Worm (Caenorhabditis elegans) whole organism, late embryonic: ENCODE data around the gene shc-2.

Experiments
- C38D4.7 ChIP-seq: fragments of 200-800 bp; sonication (Bioruptor generic); optimal IDR thresholded peaks from 2 replicates; lab custom pipeline; 2018; ENCODE audit warnings: mild to moderate bottlenecking, missing genetic modification characterization, moderate library complexity, missing compliant biosample characterization
- F13H6.1 ChIP-seq: sonication (generic microtip); optimal IDR thresholded peaks from 2 replicates; lab custom pipeline; 2016; ENCODE audit warnings: missing genetic modification characterization, missing compliant biosample characterization
- K09A11.1 ChIP-seq: sonication (generic microtip); optimal IDR thresholded peaks from 2 replicates; lab custom pipeline; 2017; ENCODE audit warnings: antibody characterized with exemption, mild to moderate bottlenecking, missing genetic modification characterization, missing compliant biosample characterization; ENCODE audit not compliant: insufficient read depth
- T23F11.4 ChIP-seq: fragments of 200-800 bp; sonication (Bioruptor generic); optimal IDR thresholded peaks from 2 replicates; lab custom pipeline; 2018; ENCODE audit warnings: mild to moderate bottlenecking, missing genetic modification characterization, missing compliant biosample characterization
- ama-1 ChIP-seq: fragments of 150-350 bp; optimal IDR thresholded peaks from 2 replicates; lab custom pipeline; 2014
- ceh-18 ChIP-seq: sonication (generic microtip); optimal IDR thresholded peaks from 2 replicates; lab custom pipeline; 2016; ENCODE audit warnings: missing genetic modification characterization, missing compliant biosample characterization
- ceh-19 ChIP-seq: fragments of 200-800 bp; sonication (Bioruptor generic); optimal IDR thresholded peaks from 2 replicates; lab custom pipeline; 2018; ENCODE audit warnings: mild to moderate bottlenecking, missing genetic modification characterization, missing compliant biosample characterization
- ceh-22 ChIP-seq: sonication (generic microtip); optimal IDR thresholded peaks from 2 replicates; lab custom pipeline; 2017; ENCODE audit warnings: missing biosample characterization, missing genetic modification characterization
- ceh-30 ChIP-seq: fragments of 150-350 bp; optimal IDR thresholded peaks from 2 replicates; lab custom pipeline; 2014; ENCODE audit warnings: missing biosample characterization, missing genetic modification characterization
- ceh-34 ChIP-seq: sonication (generic microtip); optimal IDR thresholded peaks from 2 replicates; lab custom pipeline; 2016; ENCODE audit warnings: mild to moderate bottlenecking, missing genetic modification characterization, missing compliant biosample characterization
- ceh-6 ChIP-seq: fragments of 200-800 bp; sonication (Bioruptor generic); optimal IDR thresholded peaks from 2 replicates; lab custom pipeline; 2018; ENCODE audit warnings: mild to moderate bottlenecking, missing genetic modification characterization, missing compliant biosample characterization
- che-1 ChIP-seq: sonication (generic microtip); optimal IDR thresholded peaks from 2 replicates; lab custom pipeline; 2016; ENCODE audit warnings: mild to moderate bottlenecking, missing genetic modification characterization, missing compliant biosample characterization
- elt-2 ChIP-seq: sonication (generic microtip); optimal IDR thresholded peaks from 2 replicates; lab custom pipeline; 2016; ENCODE audit warnings: missing genetic modification reagents, missing genetic modification characterization, missing compliant biosample characterization
- fkh-10 ChIP-seq: fragments of 150-350 bp; optimal IDR thresholded peaks from 2 replicates; lab custom pipeline; 2014; ENCODE audit warnings: missing biosample characterization, missing genetic modification reagents, missing genetic modification characterization
- fkh-6 ChIP-seq: sonication (generic microtip); optimal IDR thresholded peaks from 2 replicates; lab custom pipeline; 2016; ENCODE audit warnings: missing genetic modification characterization, missing compliant biosample characterization
- gmeb-2 ChIP-seq: sonication (generic microtip); optimal IDR thresholded peaks from 2 replicates; lab custom pipeline; 2016; ENCODE audit warnings: missing genetic modification characterization, inconsistent platforms, missing compliant biosample characterization
- hlh-30 ChIP-seq: sonication (generic microtip); optimal IDR thresholded peaks from 2 replicates; lab custom pipeline; 2017; ENCODE audit warnings: antibody characterized with exemption, missing genetic modification characterization, missing compliant biosample characterization; ENCODE audit not compliant: insufficient read depth
- lim-6 ChIP-seq: sonication (generic microtip); optimal IDR thresholded peaks from 2 replicates; lab custom pipeline; 2016; ENCODE audit warnings: missing genetic modification characterization, missing compliant biosample characterization
- mec-3 ChIP-seq: sonication (generic microtip); optimal IDR thresholded peaks from 2 replicates; lab custom pipeline; 2016; ENCODE audit warnings: borderline replicate concordance, missing genetic modification characterization, missing compliant biosample characterization
- nfya-1 ChIP-seq: sonication (generic microtip); optimal IDR thresholded peaks from 2 replicates; lab custom pipeline; 2017; ENCODE audit warnings: missing genetic modification characterization, mild to moderate bottlenecking, missing compliant biosample characterization, antibody characterized with exemption, moderate library complexity
- nhr-11 ChIP-seq: fragments of 150-350 bp; optimal IDR thresholded peaks from 2 replicates; lab custom pipeline; 2014; ENCODE audit warnings: missing biosample characterization, missing genetic modification characterization
- nhr-232 ChIP-seq: sonication (generic microtip); optimal IDR thresholded peaks from 2 replicates; lab custom pipeline; 2016; ENCODE audit warnings: missing genetic modification characterization, missing compliant biosample characterization
- npax-4 ChIP-seq: sonication (generic microtip); optimal IDR thresholded peaks from 2 replicates; lab custom pipeline; 2016; ENCODE audit warnings: missing genetic modification characterization, missing compliant biosample characterization
- pat-9 ChIP-seq: fragments of 200-800 bp; sonication (Bioruptor generic); optimal IDR thresholded peaks from 2 replicates; lab custom pipeline; 2018; ENCODE audit warnings: mild to moderate bottlenecking, missing genetic modification characterization, moderate library complexity, missing compliant biosample characterization
- pha-2 ChIP-seq: sonication (generic microtip); optimal IDR thresholded peaks from 2 replicates; lab custom pipeline; 2017; ENCODE audit warnings: mild to moderate bottlenecking, missing genetic modification characterization, missing compliant biosample characterization
- pqm-1 ChIP-seq: sonication (generic microtip); optimal IDR thresholded peaks from 2 replicates; lab custom pipeline; 2016; ENCODE audit warnings: missing genetic modification characterization, missing compliant biosample characterization
- pros-1 ChIP-seq: fragments of 150-350 bp; optimal IDR thresholded peaks from 2 replicates; lab custom pipeline; 2014; ENCODE audit warnings: missing biosample characterization, missing genetic modification reagents, missing genetic modification characterization
- rnt-1 ChIP-seq: sonication (generic microtip); optimal IDR thresholded peaks from 2 replicates; lab custom pipeline; 2016; ENCODE audit warnings: missing genetic modification characterization, missing compliant biosample characterization
- sdc-2 ChIP-seq: sonication (generic microtip); optimal IDR thresholded peaks from 2 replicates; lab custom pipeline; 2016; ENCODE audit warnings: missing genotype, missing genetic modification characterization, missing compliant biosample characterization
- sox-2 ChIP-seq: fragments of 200-800 bp; sonication (Bioruptor generic); IDR thresholded peaks from 2 replicates; pipeline ENCODE4 v1.3.6; 2022; ENCODE audit warnings: missing genetic modification reagents, missing genetic modification characterization, missing compliant biosample characterization
- sox-4 ChIP-seq: sonication (generic microtip); optimal IDR thresholded peaks from 2 replicates; lab custom pipeline; 2017; ENCODE audit warnings: mild to moderate bottlenecking, missing genetic modification characterization, inconsistent platforms, missing compliant biosample characterization
- tbx-2 ChIP-seq: sonication (generic microtip); optimal IDR thresholded peaks from 2 replicates; lab custom pipeline; 2016; ENCODE audit warnings: missing genetic modification characterization, missing compliant biosample characterization
- unc-42 ChIP-seq: sonication (generic microtip); optimal IDR thresholded peaks from 2 replicates; lab custom pipeline; 2016; ENCODE audit warnings: missing genotype, missing genetic modification characterization, missing compliant biosample characterization
- unc-86 ChIP-seq: sonication (generic microtip); optimal IDR thresholded peaks from 2 replicates; lab custom pipeline; 2016; ENCODE audit warnings: missing genetic modification characterization, missing compliant biosample characterization

shc-2 gene

DNA sequence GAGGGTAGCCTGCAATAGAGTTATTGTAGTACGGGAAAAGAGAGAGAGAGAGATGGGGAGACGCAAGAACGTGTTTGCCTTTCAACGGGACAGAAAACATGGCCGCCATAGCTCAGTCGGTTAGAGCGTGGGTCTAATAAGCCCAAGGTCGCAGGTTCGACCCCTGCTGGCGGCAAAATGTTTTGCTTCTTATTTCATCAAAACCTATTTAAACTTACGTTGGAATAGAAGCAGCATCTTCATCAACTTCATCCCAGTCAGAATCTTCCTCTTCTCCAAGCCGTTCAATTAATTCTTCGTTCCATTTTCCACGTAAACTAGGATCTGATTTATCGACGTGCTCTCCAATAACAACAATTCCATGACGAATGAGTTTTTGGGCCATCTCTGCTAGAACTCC, 63.7 kb downstream of the shc-2 start (continued):
- TF ChIP-seq che-1 (peak; percentile 90), npax-4 (tag; lab: Kevin White, UChicago) (peak; percentile 73), hlh-30 (tag; lab: Kevin White, UChicago) (no peak), ceh-34 (tag; lab: Kevin White, UChicago) (peak; percentile 91), nfya-1 (tag; lab: Kevin White, UChicago) (peak; percentile 78), pqm-1 (peak; percentile 73), ceh-18 (tag; lab: Kevin White, UChicago) (peak; percentile 91), nhr-232 (peak; percentile 87), ceh-6 (GFP tag; lab: Kevin White, UChicago) (peak; percentile 90), rnt-1 (tag; lab: Kevin White, UChicago) (peak; percentile 58), elt-2 (tag; lab: Kevin White, UChicago) (peak; percentile 100), nhr-11 (no peak), pat-9 (tag; lab: Kevin White, UChicago) (peak; percentile 88), tbx-2 (peak; percentile 85), ama-1 (lab: Kevin White, UChicago) (no peak), sox-2 (GFP tag; lab: Robert Waterston, UW) (peak; percentile 54), unc-42 (peak; percentile 78), T23F11.4 (GFP tag; lab: Kevin White, UChicago) (peak; percentile 77), pros-1 (tag; lab: Kevin White, UChicago) (peak; percentile 34), mec-3 (tag; lab: Kevin White, UChicago) (peak; percentile 58), ceh-30 (tag; lab: Kevin White, UChicago) (no peak), pha-2 (peak; percentile 88), sox-4 (tag; lab: Kevin White, UChicago) (peak; percentile 88), lim-6 (tag; lab: Kevin White, UChicago) (no peak)

DNA sequence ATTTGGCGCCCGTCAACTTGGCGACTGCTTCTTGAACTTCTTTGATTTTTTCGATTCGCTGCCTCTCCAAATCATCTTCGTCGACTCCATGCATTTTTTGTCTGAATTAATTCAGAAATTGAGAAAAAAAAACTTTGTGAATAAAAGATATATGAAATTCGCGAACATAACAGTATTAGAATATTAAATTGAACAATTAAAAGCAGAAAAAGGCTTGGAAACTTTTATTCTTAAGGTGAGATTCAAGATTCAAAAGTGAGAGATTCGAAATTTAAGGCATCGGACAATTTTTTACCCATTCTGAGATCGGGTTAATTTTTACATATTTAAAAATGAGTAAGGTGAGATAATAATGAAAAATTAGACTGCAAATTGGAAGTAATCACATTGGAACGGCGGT, 65.0 kb downstream of the shc-2 start, which contains the start of gene F33G12.3:
Gene F33G12.3, minus strand, starts transcription at position 101 of the 400 bp plus-strand sequence.
- TF ChIP-seq pha-2 = no peak
- TF ChIP-seq ceh-30 (tag; lab: Kevin White, UChicago) = no peak
- TF ChIP-seq unc-86 (tag; lab: Kevin White, UChicago) = no peak
- no peak for TF ChIP-seq sdc-2 (tag; lab: Kevin White, UChicago)
- no peak for TF ChIP-seq ceh-18 (tag; lab: Kevin White, UChicago)
- no peak for TF ChIP-seq rnt-1 (tag; lab: Kevin White, UChicago)
- TF ChIP-seq F13H6.1 (tag; lab: Kevin White, UChicago) = no peak
- no peak for TF ChIP-seq ceh-19 (GFP tag; lab: Kevin White, UChicago)
- no peak for TF ChIP-seq fkh-6
- TF ChIP-seq ceh-22 (tag; lab: Kevin White, UChicago) = no peak
- TF ChIP-seq K09A11.1 (tag; lab: Kevin White, UChicago) = no peak
- no peak for TF ChIP-seq gmeb-2 (tag; lab: Kevin White, UChicago)
- no peak for TF ChIP-seq ama-1 (lab: Kevin White, UChicago)

DNA sequence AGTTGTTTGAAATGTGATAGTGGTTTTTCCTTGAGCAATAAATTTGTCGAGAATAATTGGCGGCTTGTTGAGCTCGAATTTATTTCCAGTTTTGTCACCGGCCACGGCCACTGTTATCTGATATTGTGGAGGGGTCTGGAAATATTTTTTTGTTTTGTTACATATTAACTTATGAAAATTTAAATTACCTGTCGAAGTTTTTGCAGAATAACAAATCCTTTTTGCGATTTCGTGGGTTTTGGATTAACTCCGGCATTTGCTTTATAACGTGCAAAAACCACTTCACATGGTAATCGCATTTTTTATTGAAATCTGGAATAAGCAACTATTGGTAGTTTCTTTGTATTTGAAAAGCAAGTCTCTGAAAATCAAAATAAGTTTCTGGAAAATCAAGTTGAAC, 67.2 kb downstream of the shc-2 start, which contains the start of gene lrr-1:
Gene lrr-1, minus strand, starts transcription at position 312 of the 400 bp plus-strand sequence.
- TF ChIP-seq T23F11.4 (GFP tag; lab: Kevin White, UChicago) (no peak), C38D4.7 (GFP tag; lab: Kevin White, UChicago) (no peak), sox-4 (tag; lab: Kevin White, UChicago) (no peak), fkh-10 (no peak)
